Worm (Caenorhabditis elegans): ENCODE measurements around the gene col-92.

ce11 chrIII:10951713-10952112, 31.3 kb downstream of the col-92 start:
- no peak for TF ChIP-seq Y56A3A.18 (GFP tag; IDR thresholded peaks at IDR 0.05)
- TF ChIP-seq dpl-1 (GFP tag; optimal IDR thresholded peaks at IDR 0.05), result no peak
- no peak for TF ChIP-seq pha-4 (tag; optimal IDR thresholded peaks at IDR 0.05)
- no peak for TF ChIP-seq hlh-26 (GFP tag; conservative IDR thresholded peaks at IDR 0.05)
- TF ChIP-seq ztf-6 (GFP tag; IDR thresholded peaks at IDR 0.05), result no peak
- TF ChIP-seq unc-130 (GFP tag; optimal IDR thresholded peaks at IDR 0.05), result no peak
- no peak for TF ChIP-seq chd-7 (tag; optimal IDR thresholded peaks at IDR 0.05)
- no peak for TF ChIP-seq unc-62 (GFP tag; optimal IDR thresholded peaks at IDR 0.05)
- TF ChIP-seq aptf-2 (GFP tag; conservative IDR thresholded peaks at IDR 0.05), result no peak
- TF ChIP-seq nhr-179 (tag; optimal IDR thresholded peaks at IDR 0.05), result no peak
- no peak for TF ChIP-seq ceh-100 (GFP tag; IDR thresholded peaks at IDR 0.05)
- TF ChIP-seq nhr-90 (tag; optimal IDR thresholded peaks at IDR 0.05), result no peak
- TF ChIP-seq repo-1 (tag; optimal IDR thresholded peaks at IDR 0.05), result no peak
- no peak for TF ChIP-seq attf-5 (GFP tag; optimal IDR thresholded peaks at IDR 0.05)

Measured in whole organism, young adult.